Fruit fly (Drosophila melanogaster) whole organism, embryonic: ENCODE results near the gene Mo25.

Experiments
- CG10321 ChIP-seq: fragments of 200-800 bp; sonication (Bioruptor generic); IDR thresholded peaks from 2 replicates; pipeline ENCODE4 v1.3.6; 2022; ENCODE audit warnings: missing biosample characterization, missing genetic modification characterization
- CG12104 ChIP-seq: fragments of 200-800 bp; sonication (Bioruptor generic); optimal IDR thresholded peaks from 3 replicates; lab custom pipeline; 2016; ENCODE audit warnings: missing biosample characterization, missing genetic modification characterization
- CG12391 ChIP-seq: fragments of 200-800 bp; sonication (Bioruptor generic); optimal IDR thresholded peaks from 3 replicates; lab custom pipeline; 2018; ENCODE audit warnings: missing biosample characterization, mild to moderate bottlenecking, missing genetic modification characterization, moderate library complexity
- CG12659 ChIP-seq: fragments of 200-800 bp; sonication (Bioruptor generic); optimal IDR thresholded peaks from 3 replicates; lab custom pipeline; 2017; ENCODE audit warnings: mild to moderate bottlenecking, missing biosample characterization, missing genetic modification reagents, missing genetic modification characterization
- CG12769 ChIP-seq: fragments of 200-800 bp; sonication (Bioruptor generic); optimal IDR thresholded peaks from 2 replicates; lab custom pipeline; 2019; ENCODE audit warnings: missing biosample characterization, mild to moderate bottlenecking, missing genetic modification characterization, moderate library complexity
- CG13287 ChIP-seq: fragments of 200-800 bp; sonication (Bioruptor generic); IDR thresholded peaks from 2 replicates; pipeline ENCODE4 v1.3.6; 2022; ENCODE audit warnings: missing biosample characterization, missing genetic modification characterization; ENCODE audit not compliant: partially characterized antibody
- CG13424 ChIP-seq: fragments of 200-800 bp; sonication (Bioruptor generic); optimal IDR thresholded peaks from 2 replicates; lab custom pipeline; 2019; ENCODE audit warnings: missing biosample characterization, mild to moderate bottlenecking, missing genetic modification characterization, moderate library complexity
- CG1603 ChIP-seq: fragments of 200-800 bp; sonication (Bioruptor generic); optimal IDR thresholded peaks from 2 replicates; lab custom pipeline; 2019; ENCODE audit warnings: missing biosample characterization, mild to moderate bottlenecking, missing genetic modification characterization, moderate library complexity
- CG16813 ChIP-seq: fragments of 200-800 bp; sonication (Bioruptor generic); IDR thresholded peaks from 3 replicates; pipeline ENCODE4 v1.3.6; 2022; ENCODE audit warnings: missing biosample characterization, missing genetic modification characterization; ENCODE audit not compliant: partially characterized antibody
- CG17361 ChIP-seq: fragments of 200-800 bp; sonication (Bioruptor generic); IDR thresholded peaks from 3 replicates; pipeline ENCODE4 v1.3.6; 2022; ENCODE audit warnings: missing biosample characterization, missing genetic modification characterization
- CG17829 ChIP-seq: fragments of 200-800 bp; optimal IDR thresholded peaks from 2 replicates; lab custom pipeline; 2019; ENCODE audit warnings: missing biosample characterization, mild to moderate bottlenecking, missing genetic modification characterization, moderate library complexity
- CG18764 ChIP-seq: fragments of 200-800 bp; sonication (Bioruptor generic); optimal IDR thresholded peaks from 3 replicates; lab custom pipeline; 2016; ENCODE audit warnings: missing biosample characterization, missing genetic modification characterization
- CG2116 ChIP-seq: fragments of 200-800 bp; sonication (Bioruptor generic); optimal IDR thresholded peaks from 3 replicates; lab custom pipeline; 2018; ENCODE audit warnings: missing biosample characterization, mild to moderate bottlenecking, missing genetic modification characterization
- CG31441 ChIP-seq: fragments of 200-800 bp; sonication (Bioruptor generic); IDR thresholded peaks from 2 replicates; pipeline ENCODE4 v1.3.6; 2022; ENCODE audit warnings: missing biosample characterization, missing genetic modification characterization
- CG33213 ChIP-seq: fragments of 200-800 bp; sonication (Bioruptor generic); optimal IDR thresholded peaks from 3 replicates; lab custom pipeline; 2016; ENCODE audit warnings: missing biosample characterization, missing genetic modification characterization
- CG3995 ChIP-seq: fragments of 200-800 bp; sonication (Bioruptor generic); optimal IDR thresholded peaks from 3 replicates; lab custom pipeline; 2016; ENCODE audit warnings: missing biosample characterization, missing genetic modification characterization
- CG7556 ChIP-seq: fragments of 200-800 bp; sonication (Bioruptor generic); optimal IDR thresholded peaks from 2 replicates; lab custom pipeline; 2017; ENCODE audit warnings: missing biosample characterization, mild to moderate bottlenecking, missing genetic modification characterization
- CG7928 ChIP-seq: fragments of 200-800 bp; sonication (Bioruptor generic); optimal IDR thresholded peaks from 2 replicates; lab custom pipeline; 2017; ENCODE audit warnings: missing biosample characterization, mild to moderate bottlenecking, missing genetic modification characterization
- CG9797 ChIP-seq: fragments of 200-800 bp; sonication (Bioruptor generic); optimal IDR thresholded peaks from 3 replicates; lab custom pipeline; 2018; ENCODE audit warnings: missing biosample characterization, mild to moderate bottlenecking, missing genetic modification characterization
- Deaf1 ChIP-seq: fragments of 200-800 bp; optimal IDR thresholded peaks from 3 replicates; lab custom pipeline; 2019; ENCODE audit warnings: missing biosample characterization, mild to moderate bottlenecking, missing genetic modification characterization, moderate library complexity
- Dip3 ChIP-seq: fragments of 200-800 bp; sonication (Bioruptor generic); optimal IDR thresholded peaks from 3 replicates; lab custom pipeline; 2016; ENCODE audit warnings: missing biosample characterization, missing genetic modification characterization
- Dll ChIP-seq: fragments of 200-800 bp; sonication (Bioruptor generic); IDR thresholded peaks from 4 replicates; pipeline ENCODE4 v1.3.6; 2022; ENCODE audit warnings: missing biosample characterization, missing genetic modification characterization; ENCODE audit not compliant: partially characterized antibody
- Dp ChIP-seq: fragments of 200-800 bp; sonication (Bioruptor generic); optimal IDR thresholded peaks from 2 replicates; lab custom pipeline; 2018; ENCODE audit warnings: missing biosample characterization, mild to moderate bottlenecking, missing genetic modification characterization, moderate library complexity
- Ets65A ChIP-seq: fragments of 200-800 bp; sonication (Bioruptor generic); peaks from one replicate; lab custom pipeline; 2016; ENCODE audit warnings: missing biosample characterization, missing genetic modification characterization
- Ets97D ChIP-seq: fragments of 200-800 bp; sonication (Bioruptor generic); optimal IDR thresholded peaks from 3 replicates; lab custom pipeline; 2016; ENCODE audit warnings: missing biosample characterization, missing genetic modification characterization
- HLH4C ChIP-seq: fragments of 200-800 bp; sonication (Bioruptor generic); IDR thresholded peaks from 3 replicates; pipeline ENCODE4 v1.3.6; 2022; ENCODE audit warnings: missing biosample characterization, missing genetic modification characterization; ENCODE audit not compliant: partially characterized antibody
- HLH54F ChIP-seq: fragments of 200-800 bp; sonication (Bioruptor generic); optimal IDR thresholded peaks from 3 replicates; lab custom pipeline; 2016; ENCODE audit warnings: missing biosample characterization, missing genetic modification characterization
- HmgZ ChIP-seq: fragments of 200-800 bp; sonication (Bioruptor generic); optimal IDR thresholded peaks from 2 replicates; lab custom pipeline; 2018; ENCODE audit warnings: missing biosample characterization, mild to moderate bottlenecking, missing genetic modification characterization
- MESR4 ChIP-seq: fragments of 200-800 bp; sonication (Bioruptor generic); optimal IDR thresholded peaks from 2 replicates; lab custom pipeline; 2018; ENCODE audit warnings: missing biosample characterization, mild to moderate bottlenecking, missing genetic modification characterization, moderate library complexity
- Nf-YC ChIP-seq: fragments of 200-800 bp; optimal IDR thresholded peaks from 3 replicates; lab custom pipeline; 2019; ENCODE audit warnings: missing biosample characterization, mild to moderate bottlenecking, missing genetic modification characterization, moderate library complexity
- NfI ChIP-seq: fragments of 200-800 bp; sonication (Bioruptor generic); optimal IDR thresholded peaks from 3 replicates; lab custom pipeline; 2018; ENCODE audit warnings: missing biosample characterization, mild to moderate bottlenecking, missing genetic modification characterization, moderate library complexity
- Scr ChIP-seq: fragments of 200-800 bp; sonication (Bioruptor generic); IDR thresholded peaks from 2 replicates; pipeline ENCODE4 v1.3.6; 2022; ENCODE audit warnings: missing biosample characterization, missing genetic modification characterization; ENCODE audit not compliant: partially characterized antibody
- Six4 ChIP-seq: fragments of 200-800 bp; sonication (Bioruptor generic); optimal IDR thresholded peaks from 2 replicates; lab custom pipeline; 2016; ENCODE audit warnings: missing biosample characterization, missing genetic modification characterization
- Tbp ChIP-seq: fragments of >200 bp; optimal IDR thresholded peaks from 2 replicates; lab custom pipeline; 2018; ENCODE audit warnings: missing biosample characterization, missing genetic modification characterization
- al ChIP-seq: fragments of 200-800 bp; sonication (Bioruptor generic); IDR thresholded peaks from 2 replicates; pipeline ENCODE4 v1.3.6; 2022; ENCODE audit warnings: missing biosample characterization, missing genetic modification characterization
- amos ChIP-seq: fragments of 200-800 bp; sonication (Bioruptor generic); IDR thresholded peaks from 2 replicates; pipeline ENCODE4 v1.3.6; 2022; ENCODE audit warnings: missing biosample characterization, missing genetic modification characterization; ENCODE audit not compliant: partially characterized antibody
- bigmax ChIP-seq: fragments of 200-800 bp; sonication (Bioruptor generic); optimal IDR thresholded peaks from 2 replicates; lab custom pipeline; 2018; ENCODE audit warnings: missing biosample characterization, mild to moderate bottlenecking, missing genetic modification characterization
- chif ChIP-seq, 2 experiments: fragments of 200-800 bp; sonication (Bioruptor generic); optimal IDR thresholded peaks; 3 replicates each; lab custom pipeline; 2016; ENCODE audit warnings: missing biosample characterization in 2 of 2, missing genetic modification characterization in 2 of 2
- eve ChIP-seq, 2 experiments: fragments of >200 bp; optimal IDR thresholded peaks; 2 replicates each; lab custom pipeline; 2017; ENCODE audit warnings: missing biosample characterization in 2 of 2, missing genetic modification characterization in 2 of 2
- exex ChIP-seq: fragments of 200-800 bp; sonication (Bioruptor generic); optimal IDR thresholded peaks from 4 replicates; lab custom pipeline; 2018; ENCODE audit warnings: missing biosample characterization, mild to moderate bottlenecking, missing genetic modification characterization, moderate library complexity
- gsb-n ChIP-seq: fragments of 200-800 bp; sonication (Bioruptor generic); optimal IDR thresholded peaks from 3 replicates; lab custom pipeline; 2018; ENCODE audit warnings: missing biosample characterization, mild to moderate bottlenecking, missing genetic modification characterization
- insv ChIP-seq, 2 experiments: fragments of 200-800 bp; sonication (Bioruptor generic); optimal IDR thresholded peaks; 3 replicates each; lab custom pipeline; 2016 to 2018; ENCODE audit warnings: missing biosample characterization in 2 of 2, missing genetic modification characterization in 2 of 2
- inv ChIP-seq: fragments of 200-800 bp; sonication (Bioruptor generic); IDR thresholded peaks from 2 replicates; pipeline ENCODE4 v1.3.6; 2022; ENCODE audit warnings: missing biosample characterization, missing genetic modification characterization; ENCODE audit not compliant: partially characterized antibody
- shn ChIP-seq: fragments of 200-800 bp; sonication (Bioruptor generic); optimal IDR thresholded peaks from 3 replicates; lab custom pipeline; 2016; ENCODE audit warnings: missing biosample characterization, missing genetic modification characterization
- tin ChIP-seq: fragments of 200-800 bp; sonication (Bioruptor generic); optimal IDR thresholded peaks from 3 replicates; lab custom pipeline; 2016; ENCODE audit warnings: missing biosample characterization, missing genetic modification characterization
- tll ChIP-seq, 2 experiments: fragments of 200-800 bp in 1 of 2; fragments of >200 bp in 1 of 2; sonication (Bioruptor generic) in 1 of 2; optimal IDR thresholded peaks; 2 replicates each; lab custom pipeline; 2017 to 2019; ENCODE audit warnings: missing biosample characterization in 2 of 2, missing genetic modification characterization in 2 of 2, mild to moderate bottlenecking in 1 of 2, moderate library complexity in 1 of 2
- wek ChIP-seq: fragments of 200-800 bp; sonication (Bioruptor generic); optimal IDR thresholded peaks from 3 replicates; lab custom pipeline; 2018; ENCODE audit warnings: missing biosample characterization, mild to moderate bottlenecking, missing genetic modification characterization, moderate library complexity
- zfh2 ChIP-seq: fragments of 200-800 bp; sonication (Bioruptor generic); optimal IDR thresholded peaks from 2 replicates; lab custom pipeline; 2016; ENCODE audit warnings: missing biosample characterization, missing genetic modification characterization

Mo25 gene

DNA sequence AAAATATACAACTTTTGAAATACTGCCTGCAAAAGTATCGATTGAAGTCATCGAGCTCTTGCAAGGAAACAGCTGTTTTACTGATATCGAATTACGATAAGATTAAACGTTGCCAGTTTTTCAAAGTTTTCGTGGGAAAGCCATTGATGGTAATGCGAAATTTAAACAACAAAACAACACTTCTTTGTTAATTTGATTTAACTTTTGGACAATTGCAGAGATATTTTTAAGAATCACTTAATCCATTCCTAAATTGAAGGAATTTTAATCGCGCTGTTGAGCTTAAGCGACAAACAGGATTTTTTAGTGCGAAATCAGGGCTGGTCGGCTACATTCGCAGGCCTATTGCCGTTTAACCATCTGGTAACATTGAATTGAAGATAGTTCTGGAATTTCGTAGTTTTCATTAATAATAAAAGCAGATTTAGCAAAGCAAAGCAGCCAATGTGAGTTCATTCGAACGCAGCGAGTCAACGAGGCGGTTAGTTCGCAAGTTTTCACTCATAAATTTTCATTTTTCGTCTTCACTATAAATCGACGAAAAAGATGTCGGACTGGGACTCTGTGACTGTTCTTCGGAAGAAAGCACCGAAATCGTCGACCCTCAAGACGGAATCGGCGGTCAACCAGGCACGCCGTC lies 40.8 kb downstream of the Mo25 start, which contains the start of gene mbf1 (continued):
- peak in 1 of 2 experiments; percentile 10 for TF ChIP-seq insv (GFP tag; optimal IDR thresholded peaks at IDR 0.05; lab: Kevin White, UChicago)
- no peak for TF ChIP-seq al (GFP tag; lab: Robert Waterston, UW)
- no peak for TF ChIP-seq NfI (GFP tag; lab: Kevin White, UChicago)
- TF ChIP-seq Ets65A (GFP tag; lab: Kevin White, UChicago): peak; percentile 71
- TF ChIP-seq wek: peak; percentile 12
- TF ChIP-seq Deaf1 (tag; lab: Kevin White, UChicago): peak; percentile 10
- TF ChIP-seq CG12104 (GFP tag; lab: Kevin White, UChicago): peak; percentile 31
- no peak for TF ChIP-seq CG7556 (GFP tag; lab: Kevin White, UChicago)
- TF ChIP-seq CG17361 (GFP tag; lab: Robert Waterston, UW): peak; percentile 61; the same call in 1 of the 3 replicates
- peak; percentile 3 for TF ChIP-seq Dip3 (GFP tag; lab: Kevin White, UChicago)
- peak; percentile 13 for TF ChIP-seq CG17829
- TF ChIP-seq MESR4: peak; percentile 90
- TF ChIP-seq shn (GFP tag; lab: Kevin White, UChicago): peak; percentile 5
- peak; percentile 48 for TF ChIP-seq CG12391 (tag; lab: Kevin White, UChicago)
- TF ChIP-seq gsb-n (tag; lab: Kevin White, UChicago): no peak
- peak; percentile 81 for TF ChIP-seq Ets97D (GFP tag; lab: Kevin White, UChicago)
- peak; percentile 72 for TF ChIP-seq Dp (GFP tag; lab: Kevin White, UChicago)
- TF ChIP-seq Tbp (GFP tag; lab: Kevin White, UChicago): no peak
- peak; percentile 8 for TF ChIP-seq CG33213 (GFP tag; lab: Kevin White, UChicago)
- TF ChIP-seq Dll (GFP tag; lab: Robert Waterston, UW): peak; percentile 78
- TF ChIP-seq bigmax: no peak
- TF ChIP-seq eve (GFP tag; optimal IDR thresholded peaks at IDR 0.05; lab: Kevin White, UChicago): no peak
- TF ChIP-seq amos (GFP tag; lab: Robert Waterston, UW): peak; percentile 53; the same call in 1 of the 2 replicates
- peak; percentile 2 for TF ChIP-seq exex (tag; lab: Kevin White, UChicago)
- TF ChIP-seq CG7928 (GFP tag; lab: Kevin White, UChicago): peak; percentile 19
- peak; percentile 87 for TF ChIP-seq CG9797 (GFP tag; lab: Kevin White, UChicago)
- peak; percentile 18 for TF ChIP-seq CG13424 (tag; lab: Kevin White, UChicago)
- peak; percentile 32 for TF ChIP-seq CG12769 (tag; lab: Kevin White, UChicago)
- TF ChIP-seq inv (GFP tag; lab: Robert Waterston, UW): peak; percentile 48; the same call in 1 of the 2 replicates
- peak; percentile 53 for TF ChIP-seq HmgZ (tag; lab: Kevin White, UChicago)
- peak in 1 of 2 experiments; percentile 8 for TF ChIP-seq chif (GFP tag; optimal IDR thresholded peaks at IDR 0.05; lab: Kevin White, UChicago)
- TF ChIP-seq zfh2: peak; percentile 34
- peak; percentile 55 for TF ChIP-seq Nf-YC (tag; lab: Kevin White, UChicago)
- TF ChIP-seq CG1603: peak; percentile 67
- TF ChIP-seq tll (GFP tag; optimal IDR thresholded peaks at IDR 0.05; lab: Kevin White, UChicago): peak in 1 of 2 experiments; percentile 16
- TF ChIP-seq CG13287 (GFP tag; lab: Robert Waterston, UW): peak; percentile 75
- no peak for TF ChIP-seq HLH54F (GFP tag; lab: Kevin White, UChicago)
- TF ChIP-seq Six4: no peak
- TF ChIP-seq CG31441: 0 out of 2 replicates have a peak, but pooled peaks have one; percentile 20
- peak; percentile 48 for TF ChIP-seq CG3995 (GFP tag; lab: Kevin White, UChicago)
- peak; percentile 12 for TF ChIP-seq CG18764
- TF ChIP-seq tin (GFP tag; lab: Kevin White, UChicago): peak; percentile 31
- TF ChIP-seq CG16813 (GFP tag; lab: Robert Waterston, UW): peak; percentile 47; the same call in 2 of the 3 replicates
- TF ChIP-seq CG10321 (GFP tag; lab: Robert Waterston, UW): no peak
- peak; percentile 66 for TF ChIP-seq Scr (GFP tag; lab: Robert Waterston, UW)
- peak; percentile 59; the same call in 2 of the 3 replicates for TF ChIP-seq HLH4C (GFP tag; lab: Robert Waterston, UW)
- TF ChIP-seq CG12659 (GFP tag; lab: Kevin White, UChicago): peak; percentile 80
- TF ChIP-seq CG2116 (GFP tag; lab: Kevin White, UChicago): peak; percentile 82
